Fruit fly (Drosophila melanogaster) whole organism: ENCODE measurements around the gene CG7083.

Experiments
- CG8478 ChIP-seq: fragments of >200 bp; optimal IDR thresholded peaks from 2 replicates; lab custom pipeline; 2018; ENCODE audit warnings: inconsistent platforms
- Dll ChIP-seq: fragments of >200 bp; optimal IDR thresholded peaks from 2 replicates; lab custom pipeline; 2017
- EcR ChIP-seq, 2 experiments: fragments of >200 bp; optimal IDR thresholded peaks; 2 replicates each; lab custom pipeline; 2017; ENCODE audit warnings: missing biosample characterization in 2 of 2, missing genetic modification characterization in 2 of 2, missing genetic modification reagents in 2 of 2
- pan ChIP-seq: fragments of >200 bp; optimal IDR thresholded peaks from 2 replicates; lab custom pipeline; 2017
- psq ChIP-seq: fragments of >200 bp; optimal IDR thresholded peaks from 2 replicates; lab custom pipeline; 2017
- usp ChIP-seq: fragments of >200 bp; optimal IDR thresholded peaks from 2 replicates; lab custom pipeline; 2017; ENCODE audit warnings: missing biosample characterization, missing genetic modification characterization, mixed read lengths

DNA sequence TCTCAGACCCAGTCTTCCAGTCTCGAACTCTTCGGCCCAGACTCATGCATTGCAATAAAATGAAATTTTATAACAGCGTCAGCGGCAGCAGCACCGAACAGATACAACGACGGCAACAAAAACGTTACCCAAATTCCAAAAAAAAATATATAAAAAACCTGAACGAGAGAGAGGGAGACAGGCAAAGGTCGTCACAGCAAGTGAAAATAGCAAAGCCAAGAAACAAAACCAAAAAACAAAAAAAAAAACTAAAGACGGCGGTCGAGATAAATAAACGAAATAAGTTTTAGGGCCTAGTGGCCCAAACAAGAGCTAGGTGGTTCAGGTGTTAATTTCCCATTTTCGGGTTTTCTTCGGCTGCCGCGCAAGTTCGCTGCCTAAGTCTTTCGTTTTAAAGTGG, 33.5 kb downstream of the CG7083 start:
- TF ChIP-seq usp (GFP tag; lab: Kevin White, UChicago) (no peak), psq (no peak), pan (no peak), CG8478 (lab: Kevin White, UChicago) (no peak), Dll (lab: Kevin White, UChicago) (no peak), EcR (GFP tag; optimal IDR thresholded peaks at IDR 0.05; lab: Kevin White, UChicago) (no peak)
